Fruit fly (Drosophila melanogaster) whole organism: ENCODE measurements around the gene Tpst.

ENCODE experiments used
- CG8478 ChIP-seq: fragments of >200 bp; optimal IDR thresholded peaks from 2 replicates; lab custom pipeline; 2018; ENCODE audit warnings: inconsistent platforms
- Dll ChIP-seq: fragments of >200 bp; optimal IDR thresholded peaks from 2 replicates; lab custom pipeline; 2017
- EcR ChIP-seq, 2 experiments: fragments of >200 bp; optimal IDR thresholded peaks; 2 replicates each; lab custom pipeline; 2017; ENCODE audit warnings: missing biosample characterization in 2 of 2, missing genetic modification characterization in 2 of 2, missing genetic modification reagents in 2 of 2
- pan ChIP-seq: fragments of >200 bp; optimal IDR thresholded peaks from 2 replicates; lab custom pipeline; 2017
- psq ChIP-seq: fragments of >200 bp; optimal IDR thresholded peaks from 2 replicates; lab custom pipeline; 2017
- usp ChIP-seq: fragments of >200 bp; optimal IDR thresholded peaks from 2 replicates; lab custom pipeline; 2017; ENCODE audit warnings: missing biosample characterization, missing genetic modification characterization, mixed read lengths

Tpst gene

dm6 chrX:13556172-13556571 lies 7.5 kb upstream of the Tpst start, which contains the start of gene CG32631:
CG32631 (plus strand) TSS chrX:13556472.
- no peak for TF ChIP-seq pan (lab: Kevin White, UChicago)
- no peak for TF ChIP-seq EcR (GFP tag; optimal IDR thresholded peaks at IDR 0.05; lab: Kevin White, UChicago)
- TF ChIP-seq Dll (lab: Kevin White, UChicago) = no peak
- no peak for TF ChIP-seq psq (lab: Kevin White, UChicago)
- no peak for TF ChIP-seq usp (GFP tag; lab: Kevin White, UChicago)
- TF ChIP-seq CG8478 (lab: Kevin White, UChicago) = no peak

- no peak for TF ChIP-seq psq (lab: Kevin White, UChicago)
- TF ChIP-seq usp (GFP tag; lab: Kevin White, UChicago) = no peak
- TF ChIP-seq pan (lab: Kevin White, UChicago) = no peak
- no peak for TF ChIP-seq EcR (GFP tag; optimal IDR thresholded peaks at IDR 0.05; lab: Kevin White, UChicago)
- TF ChIP-seq CG8478 (lab: Kevin White, UChicago) = no peak
- no peak for TF ChIP-seq Dll (lab: Kevin White, UChicago)
Observed at dm6 chrX:13561371-13561770, 2.3 kb upstream of the Tpst start, which contains the start of gene CG32633. CG32633 (plus strand) TSS chrX:13561671.

DNA sequence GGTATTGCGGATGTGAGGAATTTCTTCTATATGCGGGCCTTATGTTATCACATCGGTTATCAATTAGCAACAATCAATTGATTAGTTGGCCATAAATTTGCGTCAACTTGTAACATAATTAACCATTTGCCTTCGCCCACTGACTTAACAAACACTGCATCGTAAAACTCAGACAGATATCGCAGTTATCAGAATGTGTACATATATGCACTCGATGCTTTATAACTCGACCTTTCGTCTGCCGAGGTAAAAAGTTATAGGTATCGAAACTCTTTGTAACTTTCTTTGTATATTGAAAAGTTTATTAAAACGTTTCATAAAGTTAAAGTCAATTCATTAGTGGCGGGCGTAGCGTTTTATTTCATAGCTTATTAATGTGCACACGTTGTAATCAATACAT lies 581 bp upstream of the Tpst start:
- TF ChIP-seq EcR (GFP tag; optimal IDR thresholded peaks at IDR 0.05; lab: Kevin White, UChicago) = no peak
- no peak for TF ChIP-seq pan (lab: Kevin White, UChicago)
- no peak for TF ChIP-seq psq (lab: Kevin White, UChicago)
- no peak for TF ChIP-seq usp (GFP tag; lab: Kevin White, UChicago)
- TF ChIP-seq CG8478 (lab: Kevin White, UChicago) = no peak
- TF ChIP-seq Dll (lab: Kevin White, UChicago) = no peak

DNA sequence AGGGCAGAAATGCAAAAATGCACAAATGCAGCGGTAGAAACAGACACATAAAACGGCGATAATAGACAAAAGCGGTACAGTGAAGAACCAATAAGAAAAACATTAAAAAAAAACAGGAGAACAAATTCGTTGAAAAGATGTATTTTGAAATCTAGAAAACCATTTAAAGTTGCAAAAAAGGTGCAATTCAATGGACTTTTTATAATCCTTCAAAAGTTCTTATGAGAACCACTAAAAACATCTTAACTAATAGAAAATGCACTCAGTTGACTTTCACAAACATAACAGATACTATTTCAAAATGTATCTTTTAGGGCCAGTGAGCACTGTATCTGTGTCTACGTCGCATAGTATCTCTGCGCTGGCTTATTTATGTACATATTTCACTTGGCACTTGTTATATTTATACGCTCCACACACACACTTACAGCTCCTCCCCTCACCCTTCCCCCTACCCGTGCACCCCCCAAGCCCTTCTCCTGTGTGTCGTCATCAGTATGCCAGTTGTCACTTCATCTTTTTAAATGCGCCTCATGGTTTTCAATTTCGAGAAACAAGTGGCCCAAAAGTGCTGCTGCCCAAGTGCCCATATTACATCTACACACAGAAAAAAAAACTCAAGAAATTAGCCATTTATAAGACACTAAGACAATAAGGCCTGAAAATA lies 2.0 kb downstream of the Tpst start:
- TF ChIP-seq CG8478 (lab: Kevin White, UChicago) = no peak
- no peak for TF ChIP-seq EcR (GFP tag; optimal IDR thresholded peaks at IDR 0.05; lab: Kevin White, UChicago)
- no peak for TF ChIP-seq Dll (lab: Kevin White, UChicago)
- TF ChIP-seq pan (lab: Kevin White, UChicago) = no peak
- no peak for TF ChIP-seq psq (lab: Kevin White, UChicago)
- TF ChIP-seq usp (GFP tag; lab: Kevin White, UChicago) = no peak

- TF ChIP-seq EcR (GFP tag; optimal IDR thresholded peaks at IDR 0.05; lab: Kevin White, UChicago) (no peak), CG8478 (lab: Kevin White, UChicago) (no peak), psq (lab: Kevin White, UChicago) (no peak), pan (lab: Kevin White, UChicago) (no peak), Dll (lab: Kevin White, UChicago) (no peak), usp (GFP tag; lab: Kevin White, UChicago) (no peak)
Observed at dm6 chrX:13568127-13568526, 4.5 kb downstream of the Tpst start.

DNA sequence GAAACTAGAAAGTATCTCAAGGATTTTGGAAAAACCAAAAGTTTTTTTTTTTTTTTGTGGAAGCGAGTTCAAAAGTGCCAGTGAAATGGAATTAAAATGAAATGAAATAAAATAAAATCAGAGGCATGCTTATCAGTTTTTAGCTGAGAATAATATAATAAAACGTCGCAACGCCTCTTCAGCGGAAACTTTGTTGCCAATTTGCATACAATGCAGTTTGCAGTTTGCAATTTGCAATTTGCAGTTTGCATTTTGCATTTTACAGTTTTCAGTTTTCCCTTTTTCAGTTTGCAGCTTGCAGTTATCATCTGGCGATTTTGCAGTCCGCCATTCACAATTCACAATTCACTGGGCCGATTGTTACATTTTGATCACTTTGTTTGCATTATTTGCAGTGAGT lies 5.2 kb downstream of the Tpst start:
- no peak for TF ChIP-seq EcR (GFP tag; optimal IDR thresholded peaks at IDR 0.05; lab: Kevin White, UChicago)
- TF ChIP-seq psq (lab: Kevin White, UChicago) = no peak
- no peak for TF ChIP-seq pan (lab: Kevin White, UChicago)
- no peak for TF ChIP-seq usp (GFP tag; lab: Kevin White, UChicago)
- no peak for TF ChIP-seq CG8478 (lab: Kevin White, UChicago)
- no peak for TF ChIP-seq Dll (lab: Kevin White, UChicago)

dm6 chrX:13570255-13570654 lies 6.6 kb downstream of the Tpst start:
- no peak for TF ChIP-seq pan (lab: Kevin White, UChicago)
- TF ChIP-seq EcR (GFP tag; optimal IDR thresholded peaks at IDR 0.05; lab: Kevin White, UChicago) = no peak
- TF ChIP-seq CG8478 (lab: Kevin White, UChicago) = no peak
- no peak for TF ChIP-seq Dll (lab: Kevin White, UChicago)
- no peak for TF ChIP-seq usp (GFP tag; lab: Kevin White, UChicago)

- no peak for TF ChIP-seq pan (lab: Kevin White, UChicago)
Observed at dm6 chrX:13572382-13572781, 8.8 kb downstream of the Tpst start.

DNA sequence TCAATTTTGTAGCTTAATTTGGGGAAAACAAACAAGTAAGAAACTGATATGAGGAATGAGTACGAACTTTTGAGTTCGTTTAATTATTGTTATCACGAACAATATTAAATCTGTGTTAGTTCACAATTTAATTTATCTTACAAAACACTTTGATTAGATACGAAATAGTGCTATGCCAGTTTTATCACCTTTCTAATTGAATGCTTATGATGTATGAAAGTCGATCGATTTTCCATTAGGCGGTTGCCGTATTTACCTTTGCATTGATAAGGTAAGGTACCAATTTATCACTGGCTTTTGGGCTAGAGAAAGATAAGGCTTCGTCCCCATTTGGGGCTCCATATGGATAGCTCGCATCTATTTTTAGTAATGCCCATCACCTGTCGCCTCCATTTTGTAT lies 15.7 kb downstream of the Tpst start:
- no peak for TF ChIP-seq EcR (GFP tag; optimal IDR thresholded peaks at IDR 0.05; lab: Kevin White, UChicago)

DNA sequence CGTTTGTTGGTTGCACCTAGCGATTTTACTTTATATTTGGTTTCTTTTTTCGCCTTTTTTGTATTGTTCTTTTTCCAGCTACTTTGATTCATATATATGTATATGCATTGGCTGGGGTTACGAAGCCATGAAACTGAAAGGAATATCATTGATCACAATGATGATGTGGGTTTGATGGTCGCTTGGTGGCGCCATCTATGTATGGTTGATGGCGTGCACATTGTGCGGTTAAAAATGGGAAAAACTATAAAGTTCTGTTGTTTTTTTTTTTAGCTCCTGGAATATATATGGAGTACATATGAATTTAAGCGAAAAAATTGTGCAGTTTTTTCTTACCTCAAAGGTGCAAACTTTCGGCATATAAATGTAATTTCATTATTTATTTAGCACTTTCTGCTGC lies 23.3 kb downstream of the Tpst start:
- no peak for TF ChIP-seq usp (GFP tag; lab: Kevin White, UChicago)
- no peak for TF ChIP-seq EcR (GFP tag; optimal IDR thresholded peaks at IDR 0.05; lab: Kevin White, UChicago)
- no peak for TF ChIP-seq Dll (lab: Kevin White, UChicago)
- TF ChIP-seq psq (lab: Kevin White, UChicago) = no peak
- TF ChIP-seq pan (lab: Kevin White, UChicago) = no peak
- TF ChIP-seq CG8478 (lab: Kevin White, UChicago) = no peak

DNA sequence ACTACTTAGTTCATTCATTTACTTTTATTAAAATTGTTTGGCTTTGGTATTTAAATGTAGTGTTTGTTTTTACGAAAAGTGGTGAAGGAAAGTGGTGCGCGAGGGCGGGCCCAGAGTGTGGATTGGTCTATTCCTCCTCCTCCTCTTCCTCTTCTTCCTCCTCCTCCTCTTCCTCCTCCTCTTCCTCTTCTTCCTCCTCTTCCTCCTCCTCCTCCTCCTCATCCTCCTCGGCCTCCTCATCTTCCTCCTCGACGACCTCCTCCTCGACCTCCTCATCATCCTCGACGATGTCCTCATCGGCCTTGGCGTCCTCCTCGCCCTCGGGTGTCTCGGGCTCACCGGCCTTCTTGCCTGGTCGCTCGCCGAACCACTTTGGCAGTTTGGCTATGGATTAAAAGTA lies 30.0 kb downstream of the Tpst start:
- TF ChIP-seq EcR (GFP tag; optimal IDR thresholded peaks at IDR 0.05; lab: Kevin White, UChicago) (no peak), pan (lab: Kevin White, UChicago) (no peak), psq (lab: Kevin White, UChicago) (no peak), usp (GFP tag; lab: Kevin White, UChicago) (no peak), Dll (lab: Kevin White, UChicago) (no peak), CG8478 (lab: Kevin White, UChicago) (no peak)

dm6 chrX:13597753-13598152 lies 34.1 kb downstream of the Tpst start:
- TF ChIP-seq CG8478 (lab: Kevin White, UChicago) (no peak), usp (GFP tag; lab: Kevin White, UChicago) (no peak), psq (lab: Kevin White, UChicago) (no peak), pan (lab: Kevin White, UChicago) (no peak), Dll (lab: Kevin White, UChicago) (no peak), EcR (GFP tag; optimal IDR thresholded peaks at IDR 0.05; lab: Kevin White, UChicago) (no peak)
